Worm (Caenorhabditis elegans) whole organism, late embryonic: Measurements from ENCODE around the gene fbxb-77.
A peak's percentile ranks its signal among the peaks of the same experiment; 100 is the strongest.

Source experiments
- C08G9.2 ChIP-seq: sonication (generic microtip); optimal IDR thresholded peaks from 2 replicates; lab custom pipeline; 2016; ENCODE audit warnings: mild to moderate bottlenecking, missing genetic modification characterization, moderate library complexity, missing compliant biosample characterization
- C38D4.7 ChIP-seq: fragments of 200-800 bp; sonication (Bioruptor generic); optimal IDR thresholded peaks from 2 replicates; lab custom pipeline; 2018; ENCODE audit warnings: mild to moderate bottlenecking, missing genetic modification characterization, moderate library complexity, missing compliant biosample characterization
- K09A11.1 ChIP-seq: sonication (generic microtip); optimal IDR thresholded peaks from 2 replicates; lab custom pipeline; 2017; ENCODE audit warnings: antibody characterized with exemption, mild to moderate bottlenecking, missing genetic modification characterization, missing compliant biosample characterization; ENCODE audit not compliant: insufficient read depth
- T23F11.4 ChIP-seq: fragments of 200-800 bp; sonication (Bioruptor generic); optimal IDR thresholded peaks from 2 replicates; lab custom pipeline; 2018; ENCODE audit warnings: mild to moderate bottlenecking, missing genetic modification characterization, missing compliant biosample characterization
- ama-1 ChIP-seq: fragments of 150-350 bp; optimal IDR thresholded peaks from 2 replicates; lab custom pipeline; 2014
- ceh-14 ChIP-seq: sonication (generic microtip); optimal IDR thresholded peaks from 2 replicates; lab custom pipeline; 2016; ENCODE audit warnings: missing genotype, missing genetic modification characterization, missing compliant biosample characterization
- ceh-19 ChIP-seq: fragments of 200-800 bp; sonication (Bioruptor generic); optimal IDR thresholded peaks from 2 replicates; lab custom pipeline; 2018; ENCODE audit warnings: mild to moderate bottlenecking, missing genetic modification characterization, missing compliant biosample characterization
- ceh-2 ChIP-seq: sonication (generic microtip); optimal IDR thresholded peaks from 2 replicates; lab custom pipeline; 2016; ENCODE audit warnings: missing genotype, missing genetic modification characterization, missing compliant biosample characterization
- ceh-24 ChIP-seq: sonication (generic microtip); optimal IDR thresholded peaks from 2 replicates; lab custom pipeline; 2016; ENCODE audit warnings: mild to moderate bottlenecking, missing genetic modification characterization, missing compliant biosample characterization
- ceh-30 ChIP-seq: fragments of 150-350 bp; optimal IDR thresholded peaks from 2 replicates; lab custom pipeline; 2014; ENCODE audit warnings: missing biosample characterization, missing genetic modification characterization
- ceh-31 ChIP-seq: sonication (generic microtip); optimal IDR thresholded peaks from 2 replicates; lab custom pipeline; 2016; ENCODE audit warnings: missing genetic modification characterization, missing compliant biosample characterization
- ceh-45 ChIP-seq: fragments of 200-800 bp; sonication (Bioruptor generic); IDR thresholded peaks from 2 replicates; pipeline ENCODE4 v1.3.6; 2022; ENCODE audit warnings: missing genetic modification reagents, missing genetic modification characterization, missing compliant biosample characterization
- ceh-6 ChIP-seq: fragments of 200-800 bp; sonication (Bioruptor generic); optimal IDR thresholded peaks from 2 replicates; lab custom pipeline; 2018; ENCODE audit warnings: mild to moderate bottlenecking, missing genetic modification characterization, missing compliant biosample characterization
- ceh-9 ChIP-seq: sonication (generic microtip); optimal IDR thresholded peaks from 2 replicates; lab custom pipeline; 2016; ENCODE audit warnings: mild to moderate bottlenecking, missing genetic modification characterization, inconsistent platforms, missing compliant biosample characterization
- dve-1 ChIP-seq: sonication (generic microtip); optimal IDR thresholded peaks from 2 replicates; lab custom pipeline; 2017; ENCODE audit warnings: antibody characterized with exemption, mild to moderate bottlenecking, missing genetic modification characterization, missing compliant biosample characterization
- elt-2 ChIP-seq: sonication (generic microtip); optimal IDR thresholded peaks from 2 replicates; lab custom pipeline; 2016; ENCODE audit warnings: missing genetic modification reagents, missing genetic modification characterization, missing compliant biosample characterization
- fax-1 ChIP-seq: sonication (generic microtip); optimal IDR thresholded peaks from 2 replicates; lab custom pipeline; 2016; ENCODE audit warnings: missing genotype, missing genetic modification characterization, missing compliant biosample characterization
- fkh-10 ChIP-seq: fragments of 150-350 bp; optimal IDR thresholded peaks from 2 replicates; lab custom pipeline; 2014; ENCODE audit warnings: missing biosample characterization, missing genetic modification reagents, missing genetic modification characterization
- lin-11 ChIP-seq: fragments of 200-800 bp; sonication (Bioruptor generic); optimal IDR thresholded peaks from 2 replicates; lab custom pipeline; 2018; ENCODE audit warnings: mild to moderate bottlenecking, missing genetic modification characterization, missing compliant biosample characterization
- mec-3 ChIP-seq: sonication (generic microtip); optimal IDR thresholded peaks from 2 replicates; lab custom pipeline; 2016; ENCODE audit warnings: borderline replicate concordance, missing genetic modification characterization, missing compliant biosample characterization
- nfya-1 ChIP-seq: sonication (generic microtip); optimal IDR thresholded peaks from 2 replicates; lab custom pipeline; 2017; ENCODE audit warnings: missing genetic modification characterization, mild to moderate bottlenecking, missing compliant biosample characterization, antibody characterized with exemption, moderate library complexity
- nhr-11 ChIP-seq: fragments of 150-350 bp; optimal IDR thresholded peaks from 2 replicates; lab custom pipeline; 2014; ENCODE audit warnings: missing biosample characterization, missing genetic modification characterization
- nhr-232 ChIP-seq: sonication (generic microtip); optimal IDR thresholded peaks from 2 replicates; lab custom pipeline; 2016; ENCODE audit warnings: missing genetic modification characterization, missing compliant biosample characterization
- npax-4 ChIP-seq: sonication (generic microtip); optimal IDR thresholded peaks from 2 replicates; lab custom pipeline; 2016; ENCODE audit warnings: missing genetic modification characterization, missing compliant biosample characterization
- odd-2 ChIP-seq: sonication (generic microtip); optimal IDR thresholded peaks from 2 replicates; lab custom pipeline; 2017; ENCODE audit warnings: antibody characterized with exemption, mild to moderate bottlenecking, missing genetic modification characterization, missing compliant biosample characterization
- pag-3 ChIP-seq: sonication (generic microtip); optimal IDR thresholded peaks from 2 replicates; lab custom pipeline; 2016; ENCODE audit warnings: missing compliant biosample characterization, missing genetic modification characterization, borderline replicate concordance
- pax-1 ChIP-seq: fragments of 150-350 bp; optimal IDR thresholded peaks from 2 replicates; lab custom pipeline; 2014; ENCODE audit warnings: missing biosample characterization, missing genetic modification characterization
- pha-2 ChIP-seq: sonication (generic microtip); optimal IDR thresholded peaks from 2 replicates; lab custom pipeline; 2017; ENCODE audit warnings: mild to moderate bottlenecking, missing genetic modification characterization, missing compliant biosample characterization
- pros-1 ChIP-seq: fragments of 150-350 bp; optimal IDR thresholded peaks from 2 replicates; lab custom pipeline; 2014; ENCODE audit warnings: missing biosample characterization, missing genetic modification reagents, missing genetic modification characterization
- ref-2 ChIP-seq: sonication (generic microtip); optimal IDR thresholded peaks from 2 replicates; lab custom pipeline; 2016; ENCODE audit warnings: missing genetic modification characterization, missing compliant biosample characterization
- rnt-1 ChIP-seq: sonication (generic microtip); optimal IDR thresholded peaks from 2 replicates; lab custom pipeline; 2016; ENCODE audit warnings: missing genetic modification characterization, missing compliant biosample characterization
- sdc-2 ChIP-seq: sonication (generic microtip); optimal IDR thresholded peaks from 2 replicates; lab custom pipeline; 2016; ENCODE audit warnings: missing genotype, missing genetic modification characterization, missing compliant biosample characterization
- sox-2 ChIP-seq: fragments of 200-800 bp; sonication (Bioruptor generic); IDR thresholded peaks from 2 replicates; pipeline ENCODE4 v1.3.6; 2022; ENCODE audit warnings: missing genetic modification reagents, missing genetic modification characterization, missing compliant biosample characterization
- tbx-2 ChIP-seq: sonication (generic microtip); optimal IDR thresholded peaks from 2 replicates; lab custom pipeline; 2016; ENCODE audit warnings: missing genetic modification characterization, missing compliant biosample characterization
- unc-3 ChIP-seq, 2 experiments: fragments of 200-800 bp in 1 of 2; sonication (Bioruptor generic) in 1 of 2; sonication (generic microtip) in 1 of 2; conservative IDR thresholded peaks in 1 of 2; optimal IDR thresholded peaks in 1 of 2; 2 replicates each; pipeline versions ENCODE4 v1.3.6 to Lab custom; 2016 to 2022; ENCODE audit warnings: missing compliant biosample characterization in 2 of 2, missing genetic modification characterization in 2 of 2, missing genetic modification reagents in 1 of 2
- unc-42 ChIP-seq: sonication (generic microtip); optimal IDR thresholded peaks from 2 replicates; lab custom pipeline; 2016; ENCODE audit warnings: missing genotype, missing genetic modification characterization, missing compliant biosample characterization
- unc-55 ChIP-seq: sonication (generic microtip); optimal IDR thresholded peaks from 2 replicates; lab custom pipeline; 2017; ENCODE audit warnings: missing biosample characterization, missing genetic modification reagents, missing genetic modification characterization
- unc-86 ChIP-seq: sonication (generic microtip); optimal IDR thresholded peaks from 2 replicates; lab custom pipeline; 2016; ENCODE audit warnings: missing genetic modification characterization, missing compliant biosample characterization

fbxb-77 gene

ce11 chrIV:4712376-4712775 is 43.6 kb downstream of the fbxb-77 start, which contains the start of gene yars-2 (continued):
- TF ChIP-seq pros-1 = no peak
- no peak for TF ChIP-seq K09A11.1 (tag; lab: Kevin White, UChicago)
- TF ChIP-seq tbx-2 (tag; lab: Kevin White, UChicago) = peak; percentile 73
- no peak for TF ChIP-seq odd-2 (tag; lab: Kevin White, UChicago)
- TF ChIP-seq ceh-14 (tag; lab: Kevin White, UChicago) = no peak
- TF ChIP-seq ceh-31 (tag; lab: Kevin White, UChicago) = peak; percentile 74
- no peak for TF ChIP-seq sox-2 (GFP tag; lab: Robert Waterston, UW)
- TF ChIP-seq nhr-232 = no peak
- no peak for TF ChIP-seq fkh-10 (GFP tag; lab: Kevin White, UChicago)
- no peak for TF ChIP-seq mec-3 (tag; lab: Kevin White, UChicago)
- TF ChIP-seq T23F11.4 = no peak
- TF ChIP-seq ref-2 (tag; lab: Kevin White, UChicago) = peak; percentile 33
- no peak for TF ChIP-seq pag-3
- TF ChIP-seq unc-3 (GFP tag; conservative IDR thresholded peaks at IDR 0.05; lab: Robert Waterston, UW) = no peak
- TF ChIP-seq unc-3 (tag; optimal IDR thresholded peaks at IDR 0.05; lab: Kevin White, UChicago) = no peak
- no peak for TF ChIP-seq rnt-1 (tag; lab: Kevin White, UChicago)
- TF ChIP-seq pax-1 = no peak
- no peak for TF ChIP-seq C38D4.7 (GFP tag; lab: Kevin White, UChicago)
- TF ChIP-seq ceh-6 (GFP tag; lab: Kevin White, UChicago) = no peak
- no peak for TF ChIP-seq nhr-11 (tag; lab: Kevin White, UChicago)
- TF ChIP-seq nfya-1 (tag; lab: Kevin White, UChicago) = no peak
- TF ChIP-seq npax-4 = no peak
- no peak for TF ChIP-seq unc-42 (tag; lab: Kevin White, UChicago)
- TF ChIP-seq ceh-30 = no peak
- TF ChIP-seq sdc-2 (tag; lab: Kevin White, UChicago) = no peak
- TF ChIP-seq fax-1 = peak; percentile 27
- TF ChIP-seq unc-86 (tag; lab: Kevin White, UChicago) = no peak
- TF ChIP-seq pha-2 (tag; lab: Kevin White, UChicago) = no peak
- TF ChIP-seq ceh-45 = no peak
- TF ChIP-seq unc-55 = no peak
- TF ChIP-seq C08G9.2 (tag; lab: Kevin White, UChicago) = peak; percentile 63
- peak; percentile 83 for TF ChIP-seq ceh-2 (tag; lab: Kevin White, UChicago)
- TF ChIP-seq elt-2 (tag; lab: Kevin White, UChicago) = peak; percentile 31
- no peak for TF ChIP-seq ceh-24 (tag; lab: Kevin White, UChicago)
- no peak for TF ChIP-seq ceh-9 (tag; lab: Kevin White, UChicago)
- TF ChIP-seq ceh-19 (GFP tag; lab: Kevin White, UChicago) = no peak

- no peak for TF ChIP-seq ceh-2 (tag; lab: Kevin White, UChicago)
- TF ChIP-seq dve-1 (tag; lab: Kevin White, UChicago) = no peak
- TF ChIP-seq odd-2 (tag; lab: Kevin White, UChicago) = no peak
- no peak for TF ChIP-seq ceh-31 (tag; lab: Kevin White, UChicago)
- no peak for TF ChIP-seq nhr-11 (tag; lab: Kevin White, UChicago)
- no peak for TF ChIP-seq lin-11 (tag; lab: Kevin White, UChicago)
Observed at ce11 chrIV:4710459-4710858, 45.5 kb downstream of the fbxb-77 start, which contains the start of gene cif-1. Gene cif-1 (minus strand): TSS chrIV:4710755.

ce11 chrIV:4705922-4706321 is 50.0 kb downstream of the fbxb-77 start:
- TF ChIP-seq ceh-9 (tag; lab: Kevin White, UChicago) (no peak), ama-1 (no peak), nfya-1 (tag; lab: Kevin White, UChicago) (peak; percentile 73)
